Worm (Caenorhabditis elegans) whole organism, L4/young adult: Measurements from ENCODE around the gene Y43F8B.2.

Source experiments
- W03F9.2 ChIP-seq: fragments of 150-350 bp; optimal IDR thresholded peaks from 2 replicates; lab custom pipeline; 2014; ENCODE audit warnings: missing biosample characterization, missing genetic modification characterization
- him-1 ChIP-seq: sonication (generic microtip); optimal IDR thresholded peaks from 2 replicates; lab custom pipeline; 2016; ENCODE audit warnings: missing genotype, missing genetic modification reagents, missing genetic modification characterization, missing compliant biosample characterization

DNA sequence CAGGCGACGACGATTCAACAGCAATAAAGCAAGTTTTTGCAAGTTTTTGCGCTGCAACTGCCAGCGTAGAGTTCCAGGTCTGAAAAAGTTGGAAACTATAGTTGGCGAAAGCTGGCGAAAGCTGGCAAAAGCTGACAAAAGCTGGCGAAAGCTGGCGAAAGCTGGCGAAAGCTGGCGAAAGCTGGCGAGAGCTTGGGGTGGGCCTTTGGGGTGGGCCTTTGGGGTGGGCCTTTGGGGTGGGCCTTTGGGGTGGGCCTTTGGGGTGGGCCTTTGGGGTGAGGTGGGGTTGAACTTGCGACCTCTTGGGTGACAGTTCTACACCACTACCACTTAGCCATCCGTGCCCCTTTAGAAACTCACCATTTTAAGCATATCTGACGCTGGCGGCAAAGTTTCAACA is 37.8 kb downstream of the Y43F8B.2 start:
- TF ChIP-seq him-1 (tag; lab: Kevin White, UChicago) = no peak
- TF ChIP-seq W03F9.2 (tag; lab: Kevin White, UChicago) = no peak
